Worm (Caenorhabditis elegans) whole organism, L4 larva: ENCODE measurements around the gene C27C12.1.

Source experiments
- F10B5.3 ChIP-seq: sonication (generic microtip); optimal IDR thresholded peaks from 2 replicates; lab custom pipeline; 2016; ENCODE audit warnings: mild to moderate bottlenecking, missing genetic modification characterization, missing compliant biosample characterization
- aha-1 ChIP-seq: fragments of 150-350 bp; peaks from one replicate; lab custom pipeline; 2014; ENCODE audit warnings: missing biosample characterization, missing genetic modification characterization
- ceh-44 ChIP-seq: fragments of 200-800 bp; sonication (Bioruptor generic); IDR thresholded peaks from 2 replicates; pipeline ENCODE4 v1.3.6; 2022; ENCODE audit warnings: missing genetic modification reagents, missing genetic modification characterization, missing compliant biosample characterization
- ceh-82 ChIP-seq: sonication (generic microtip); optimal IDR thresholded peaks from 2 replicates; lab custom pipeline; 2017; ENCODE audit warnings: missing biosample characterization, missing genetic modification characterization
- dmd-9 ChIP-seq: fragments of 200-800 bp; sonication (Bioruptor generic); IDR thresholded peaks from 2 replicates; pipeline ENCODE4 v1.3.6; 2022; ENCODE audit warnings: missing genetic modification reagents, missing genetic modification characterization, missing compliant biosample characterization
- egl-43 ChIP-seq: fragments of 200-800 bp; sonication (Bioruptor generic); IDR thresholded peaks from 2 replicates; pipeline ENCODE4 v1.3.6; 2022; ENCODE audit warnings: missing genetic modification reagents, missing genetic modification characterization, missing compliant biosample characterization
- fkh-10 ChIP-seq: fragments of 150-350 bp; optimal IDR thresholded peaks from 2 replicates; lab custom pipeline; 2014; ENCODE audit warnings: missing biosample characterization, missing genetic modification reagents, missing genetic modification characterization
- hif-1 ChIP-seq, 2 experiments: sonication (generic microtip); optimal IDR thresholded peaks; 2 replicates each; lab custom pipeline; 2016 to 2017; ENCODE audit warnings: missing compliant biosample characterization in 2 of 2, missing genetic modification characterization in 2 of 2, missing genetic modification reagents in 2 of 2, missing genotype in 2 of 2, mild to moderate bottlenecking in 1 of 2
- hlh-11 ChIP-seq: fragments of 200-800 bp; sonication (Bioruptor generic); optimal IDR thresholded peaks from 2 replicates; lab custom pipeline; 2018; ENCODE audit warnings: mild to moderate bottlenecking, missing genetic modification characterization, missing compliant biosample characterization
- hlh-30 ChIP-seq: sonication (generic microtip); optimal IDR thresholded peaks from 2 replicates; lab custom pipeline; 2017; ENCODE audit warnings: antibody characterized with exemption, mild to moderate bottlenecking, missing genetic modification characterization, missing compliant biosample characterization; ENCODE audit not compliant: insufficient read depth
- lsy-2 ChIP-seq, 2 experiments: fragments of 150-350 bp in 1 of 2; sonication (generic microtip) in 1 of 2; optimal IDR thresholded peaks; 2 replicates each; lab custom pipeline; 2014 to 2017; ENCODE audit warnings: missing biosample characterization in 2 of 2, missing genetic modification characterization in 2 of 2
- nhr-102 ChIP-seq: sonication (generic microtip); optimal IDR thresholded peaks from 2 replicates; lab custom pipeline; 2016; ENCODE audit warnings: mild to moderate bottlenecking, missing genetic modification characterization, moderate library complexity, missing compliant biosample characterization
- nhr-111 ChIP-seq: fragments of 200-800 bp; sonication (Bioruptor generic); optimal IDR thresholded peaks from 2 replicates; lab custom pipeline; 2018; ENCODE audit warnings: mild to moderate bottlenecking, missing genetic modification characterization, missing compliant biosample characterization
- nhr-237 ChIP-seq: sonication (generic microtip); optimal IDR thresholded peaks from 2 replicates; lab custom pipeline; 2017; ENCODE audit warnings: missing biosample characterization, missing genetic modification characterization
- set-16 ChIP-seq: fragments of 200-800 bp; sonication (Bioruptor generic); IDR thresholded peaks from 2 replicates; pipeline ENCODE4 v1.3.6; 2022; ENCODE audit warnings: missing genetic modification reagents, missing genetic modification characterization, missing compliant biosample characterization
- tra-1 ChIP-seq: fragments of 200-800 bp; sonication (Bioruptor generic); IDR thresholded peaks from 2 replicates; pipeline ENCODE4 v1.3.6; 2022; ENCODE audit warnings: missing genetic modification reagents, missing genetic modification characterization, missing compliant biosample characterization
- unc-130 ChIP-seq: sonication (generic microtip); optimal IDR thresholded peaks from 2 replicates; lab custom pipeline; 2016; ENCODE audit warnings: missing genetic modification reagents, missing genetic modification characterization, missing compliant biosample characterization
- zag-1 ChIP-seq: fragments of 150-350 bp; optimal IDR thresholded peaks from 2 replicates; lab custom pipeline; 2014; ENCODE audit warnings: missing biosample characterization, missing genetic modification characterization

C27C12.1 gene

DNA sequence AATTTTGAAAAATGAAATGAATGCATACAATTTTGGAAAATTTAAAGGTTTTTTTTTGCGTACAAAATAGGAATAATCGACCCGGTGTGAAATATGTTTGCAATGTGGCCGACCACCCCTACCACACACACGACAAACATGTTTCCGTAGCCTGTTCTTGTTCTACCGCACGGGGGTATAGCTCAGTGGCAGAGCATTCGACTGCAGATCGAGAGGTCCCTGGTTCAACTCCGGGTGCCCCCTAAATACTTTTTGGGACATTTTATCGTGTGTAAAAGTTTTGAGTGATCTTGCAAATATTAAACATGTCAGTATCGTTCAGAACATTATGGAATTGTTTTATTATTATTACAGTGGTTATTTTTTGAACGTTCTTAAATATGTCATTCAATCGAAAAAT, 48.9 kb downstream of the C27C12.1 start (continued):
- peak; percentile 68 for TF ChIP-seq nhr-102 (tag; lab: Kevin White, UChicago)
- peak in 1 of 2 experiments; percentile 29 for TF ChIP-seq hif-1 (tag; optimal IDR thresholded peaks at IDR 0.05; lab: Kevin White, UChicago)
- peak; percentile 79 for TF ChIP-seq nhr-111
- no peak for TF ChIP-seq ceh-82 (tag; lab: Kevin White, UChicago)
- no peak for TF ChIP-seq nhr-237 (tag; lab: Kevin White, UChicago)
- TF ChIP-seq hlh-30 = peak; percentile 43
- peak; percentile 39; the same call in 1 of the 2 replicates for TF ChIP-seq ceh-44 (GFP tag; lab: Robert Waterston, UW)
- peak; percentile 32 for TF ChIP-seq F10B5.3 (tag; lab: Kevin White, UChicago)
- no peak; the same call in 1 of the 2 replicates for TF ChIP-seq set-16 (GFP tag; lab: Robert Waterston, UW)
- no peak for TF ChIP-seq unc-130
- peak; percentile 84 for TF ChIP-seq tra-1 (GFP tag; lab: Robert Waterston, UW)
- TF ChIP-seq lsy-2 (tag; optimal IDR thresholded peaks at IDR 0.05; lab: Kevin White, UChicago) = peak in 1 of 2 experiments; percentile 45
- TF ChIP-seq aha-1 (tag; lab: Kevin White, UChicago) = peak; percentile 97
- no peak for TF ChIP-seq fkh-10
- no peak for TF ChIP-seq zag-1 (tag; lab: Kevin White, UChicago)
- TF ChIP-seq egl-43 (GFP tag; lab: Robert Waterston, UW) = peak; percentile 95
- TF ChIP-seq hlh-11 (tag; lab: Kevin White, UChicago) = no peak
- peak; percentile 68 for TF ChIP-seq dmd-9 (GFP tag; lab: Robert Waterston, UW)
